Worm (Caenorhabditis elegans): Measurements from ENCODE around the gene gbb-1.

DNA sequence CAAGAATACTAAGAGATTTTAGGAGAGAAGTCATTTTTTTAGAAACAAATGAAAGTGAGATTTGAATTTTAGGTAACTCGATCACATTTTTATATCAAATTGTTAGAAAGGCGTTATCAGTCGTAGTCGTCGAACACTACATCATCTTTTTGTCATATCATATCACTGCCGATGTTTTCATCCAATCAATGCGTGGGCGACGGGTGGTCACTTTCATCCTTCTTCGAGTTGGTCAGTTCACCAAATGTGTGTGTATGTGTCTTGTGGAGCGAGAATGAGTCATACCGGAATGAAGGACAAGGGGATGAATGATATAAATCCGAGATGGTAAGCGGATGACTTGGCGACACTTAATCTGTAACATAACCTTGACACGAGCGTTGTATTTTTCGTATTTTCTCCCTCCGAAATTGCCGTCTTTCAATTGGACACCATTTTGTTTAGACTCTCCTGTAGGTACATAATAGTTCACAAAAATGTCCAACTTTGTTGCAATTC is 11.2 kb upstream of the gbb-1 start, which contains the start of the genes Y41G9A.10 and Y41G9A.5:
- TF ChIP-seq ztf-11 (tag; optimal IDR thresholded peaks at IDR 0.05): no peak
- TF ChIP-seq elt-1 (tag; optimal IDR thresholded peaks at IDR 0.05): no peak
- TF ChIP-seq nhr-21 (tag; optimal IDR thresholded peaks at IDR 0.05): peak; percentile 38
- TF ChIP-seq ama-1 (optimal IDR thresholded peaks at IDR 0.05): no peak
- TF ChIP-seq unc-62 (GFP tag; optimal IDR thresholded peaks at IDR 0.05): no peak
- TF ChIP-seq lsy-2 (tag; optimal IDR thresholded peaks at IDR 0.05): no peak
- TF ChIP-seq egl-27 (tag; optimal IDR thresholded peaks at IDR 0.05): no peak
- TF ChIP-seq Y55F3AM.14 (GFP tag; optimal IDR thresholded peaks at IDR 0.05): no peak
- TF ChIP-seq nhr-10 (tag; optimal IDR thresholded peaks at IDR 0.05): no peak
- no peak for TF ChIP-seq nhr-23 (tag; optimal IDR thresholded peaks at IDR 0.05)

All from whole organism, L2 larva.